Worm (Caenorhabditis elegans): ENCODE results near the gene srsx-9.

srsx-9 gene

DNA sequence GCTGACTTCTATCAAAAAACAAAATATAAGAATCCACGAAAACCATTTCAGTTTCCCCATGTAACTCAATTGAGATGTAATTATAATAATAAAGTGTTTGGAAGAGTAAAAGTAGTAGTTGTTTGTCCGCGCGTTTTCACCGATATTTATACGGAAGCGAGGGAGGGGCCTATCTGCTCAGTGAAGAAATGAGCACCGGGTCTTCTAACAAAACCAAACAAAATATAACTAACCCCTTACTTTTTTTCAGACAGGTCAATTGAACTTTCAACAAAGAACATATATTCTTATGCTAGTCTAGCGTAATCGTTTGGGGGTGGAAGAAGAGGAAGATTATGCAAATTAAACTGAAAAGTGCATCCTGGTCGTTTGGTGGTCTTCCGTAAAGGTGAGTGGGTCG, 22.3 kb upstream of the srsx-9 start, which contains the start of gene ncx-9:
ncx-9 (minus strand) TSS at position 101 of the 400 bp plus-strand sequence.
- TF ChIP-seq nhr-11 (tag; optimal IDR thresholded peaks at IDR 0.05) (no peak), lin-38 (GFP tag; IDR thresholded peaks at IDR 0.05) (no peak), tag-97 (GFP tag; IDR thresholded peaks at IDR 0.05) (no peak), nhr-102 (tag; optimal IDR thresholded peaks at IDR 0.05) (no peak), Y5F2A.4 (GFP tag; optimal IDR thresholded peaks at IDR 0.05) (no peak), lin-13 (GFP tag; optimal IDR thresholded peaks at IDR 0.05) (no peak), ces-1 (GFP tag; optimal IDR thresholded peaks at IDR 0.05) (no peak)

- TF ChIP-seq lsy-2 (tag; optimal IDR thresholded peaks at IDR 0.05) (no peak), daf-16 (GFP tag; optimal IDR thresholded peaks at IDR 0.05) (no peak), daf-16 (tag; optimal IDR thresholded peaks at IDR 0.05) (no peak), spr-3 (GFP tag; optimal IDR thresholded peaks at IDR 0.05) (no peak), zag-1 (tag; optimal IDR thresholded peaks at IDR 0.05) (no peak)
Observed at ce11 chrV:4987097-4987496, 14.3 kb upstream of the srsx-9 start, which contains the start of gene ncx-8. TSS of gene ncx-8 (minus strand) at chrV:4987197.

DNA sequence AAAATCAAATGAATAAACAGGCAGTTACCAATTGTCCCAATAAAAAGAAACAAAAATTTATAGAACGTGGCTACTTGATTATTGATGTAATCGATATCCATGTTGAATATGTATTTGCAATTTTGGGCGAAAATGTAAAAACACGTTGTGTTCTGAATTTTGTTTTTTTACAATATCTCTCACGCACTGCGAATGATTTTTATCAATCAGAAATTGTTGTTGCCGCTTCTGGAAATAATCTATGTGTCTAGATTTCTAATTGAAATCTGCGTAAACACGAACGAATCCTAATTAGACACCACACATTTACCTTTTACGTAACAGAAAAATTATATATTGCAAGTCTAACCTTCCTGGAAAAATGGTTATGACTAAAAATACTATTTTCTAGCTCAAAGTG, 10.2 kb upstream of the srsx-9 start, which contains the start of gene srsx-13:
srsx-13 (minus strand) TSS at position 101 of the 400 bp plus-strand sequence.
- TF ChIP-seq unc-39 (tag; optimal IDR thresholded peaks at IDR 0.05) (no peak), jun-1 (tag; optimal IDR thresholded peaks at IDR 0.05) (no peak), php-3 (GFP tag; IDR thresholded peaks at IDR 0.05) (no peak), zag-1 (tag; optimal IDR thresholded peaks at IDR 0.05) (no peak), T20F7.1 (GFP tag; optimal IDR thresholded peaks at IDR 0.05) (no peak), lin-29 (GFP tag; IDR thresholded peaks at IDR 0.05) (no peak), madf-9 (GFP tag; conservative IDR thresholded peaks at IDR 0.05) (no peak), ztf-7 (tag; optimal IDR thresholded peaks at IDR 0.05) (no peak), ces-1 (GFP tag; optimal IDR thresholded peaks at IDR 0.05) (no peak), daf-12 (tag; optimal IDR thresholded peaks at IDR 0.05) (no peak), aly-2 (tag; optimal IDR thresholded peaks at IDR 0.05) (no peak), zip-2 (tag; optimal IDR thresholded peaks at IDR 0.05) (no peak), lin-1 (GFP tag; IDR thresholded peaks at IDR 0.05) (no peak), set-16 (GFP tag; IDR thresholded peaks at IDR 0.05) (no peak), daf-19 (GFP tag; conservative IDR thresholded peaks at IDR 0.05) (no peak), tag-97 (GFP tag; IDR thresholded peaks at IDR 0.05) (no peak), nhr-6 (tag; optimal IDR thresholded peaks at IDR 0.05) (no peak), vab-7 (GFP tag; IDR thresholded peaks at IDR 0.05) (no peak), spr-1 (tag; optimal IDR thresholded peaks at IDR 0.05) (no peak), hlh-30 (tag; optimal IDR thresholded peaks at IDR 0.05; ENCODE audit: insufficient read depth) (no peak)

- TF ChIP-seq duxl-1 (tag; optimal IDR thresholded peaks at IDR 0.05; ENCODE audit: poor library complexity) = no peak
- TF ChIP-seq F26F4.8 (GFP tag; conservative IDR thresholded peaks at IDR 0.05) = no peak
- TF ChIP-seq ZK337.2 (GFP tag; IDR thresholded peaks at IDR 0.05) = no peak
- TF ChIP-seq ztf-7 (tag; optimal IDR thresholded peaks at IDR 0.05) = no peak
- TF ChIP-seq lin-39 (tag; optimal IDR thresholded peaks at IDR 0.05) = no peak
- TF ChIP-seq aly-2 (tag; optimal IDR thresholded peaks at IDR 0.05) = no peak
- no peak for TF ChIP-seq lir-3 (tag; optimal IDR thresholded peaks at IDR 0.05)
- no peak for TF ChIP-seq nhr-41 (GFP tag; IDR thresholded peaks at IDR 0.05)
- TF ChIP-seq attf-4 (tag; optimal IDR thresholded peaks at IDR 0.05) = no peak
- TF ChIP-seq spr-1 (tag; optimal IDR thresholded peaks at IDR 0.05) = no peak
- TF ChIP-seq Y48G9A.11 (GFP tag; IDR thresholded peaks at IDR 0.05) = no peak
- TF ChIP-seq mxl-3 (GFP tag; optimal IDR thresholded peaks at IDR 0.05) = no peak
- no peak for TF ChIP-seq F10B5.3 (tag; optimal IDR thresholded peaks at IDR 0.05)
- TF ChIP-seq nhr-76 (tag; optimal IDR thresholded peaks at IDR 0.05) = no peak
- no peak for TF ChIP-seq egl-43 (GFP tag; IDR thresholded peaks at IDR 0.05)
- no peak for TF ChIP-seq lin-1 (GFP tag; IDR thresholded peaks at IDR 0.05)
- TF ChIP-seq madf-5 (GFP tag; IDR thresholded peaks at IDR 0.05) = no peak
- TF ChIP-seq ceh-62 (tag; optimal IDR thresholded peaks at IDR 0.05) = no peak
- no peak for TF ChIP-seq tra-1 (GFP tag; IDR thresholded peaks at IDR 0.05)
Observed at ce11 chrV:4980873-4981272, 8.0 kb upstream of the srsx-9 start, which contains the start of gene srsx-12. TSS of gene srsx-12 (minus strand) at chrV:4980973.
